Worm (Caenorhabditis elegans) whole organism, L1 larva: ENCODE results near the gene srbc-1.

Experiments
- C04F5.9 ChIP-seq: sonication (generic microtip); optimal IDR thresholded peaks from 2 replicates; lab custom pipeline; 2016; ENCODE audit warnings: missing genetic modification characterization, missing compliant biosample characterization
- C34B4.2 ChIP-seq: sonication (generic microtip); optimal IDR thresholded peaks from 2 replicates; lab custom pipeline; 2017; ENCODE audit warnings: mild to moderate bottlenecking, missing genetic modification characterization, missing compliant biosample characterization
- Y116A8C.19 ChIP-seq: sonication (generic microtip); optimal IDR thresholded peaks from 2 replicates; lab custom pipeline; 2016; ENCODE audit warnings: missing compliant biosample characterization, missing genetic modification characterization, borderline replicate concordance
- aly-2 ChIP-seq: fragments of 150-350 bp; optimal IDR thresholded peaks from 2 replicates; lab custom pipeline; 2014; ENCODE audit warnings: missing biosample characterization, missing genetic modification characterization
- ama-1 ChIP-seq: fragments of 150-350 bp; optimal IDR thresholded peaks from 2 replicates; lab custom pipeline; 2014
- blmp-1 ChIP-seq: fragments of 150-350 bp; optimal IDR thresholded peaks from 2 replicates; lab custom pipeline; 2014; ENCODE audit warnings: missing biosample characterization, missing genetic modification characterization
- ceh-63 ChIP-seq: fragments of 200-800 bp; sonication (Bioruptor generic); optimal IDR thresholded peaks from 2 replicates; lab custom pipeline; 2018; ENCODE audit warnings: mild to moderate bottlenecking, missing genetic modification characterization, missing compliant biosample characterization
- ceh-8 ChIP-seq: fragments of 200-800 bp; sonication (Bioruptor generic); optimal IDR thresholded peaks from 2 replicates; lab custom pipeline; 2018; ENCODE audit warnings: mild to moderate bottlenecking, missing genetic modification characterization, moderate library complexity, missing compliant biosample characterization
- ceh-90 ChIP-seq: sonication (generic microtip); optimal IDR thresholded peaks from 2 replicates; lab custom pipeline; 2016; ENCODE audit warnings: missing genetic modification characterization, missing compliant biosample characterization
- dpl-1 ChIP-seq, 3 experiments: fragments of 150-350 bp in 2 of 3; sonication (generic microtip) in 1 of 3; optimal IDR thresholded peaks; 2 replicates each; lab custom pipeline; 2014 to 2017; ENCODE audit warnings: missing biosample characterization in 3 of 3, missing genetic modification characterization in 3 of 3, missing genetic modification reagents in 3 of 3
- dsc-1 ChIP-seq: sonication (generic microtip); optimal IDR thresholded peaks from 2 replicates; lab custom pipeline; 2016; ENCODE audit warnings: mild to moderate bottlenecking, missing genetic modification characterization, missing compliant biosample characterization
- efl-1 ChIP-seq, 4 experiments: fragments of 150-350 bp; optimal IDR thresholded peaks in 3 of 4; peaks in 1 of 4; 1 replicate in 1 of 4; 2 replicates in 3 of 4; lab custom pipeline; 2014; ENCODE audit warnings: missing biosample characterization in 2 of 4, missing genetic modification characterization in 2 of 4, missing genetic modification reagents in 2 of 4
- efl-3 ChIP-seq: fragments of 200-800 bp; sonication (Bioruptor generic); optimal IDR thresholded peaks from 2 replicates; lab custom pipeline; 2018; ENCODE audit warnings: mild to moderate bottlenecking, missing genetic modification characterization, missing compliant biosample characterization
- egl-13 ChIP-seq: sonication (generic microtip); optimal IDR thresholded peaks from 2 replicates; lab custom pipeline; 2016; ENCODE audit warnings: missing genotype, missing genetic modification reagents, missing genetic modification characterization, missing compliant biosample characterization
- egl-27 ChIP-seq, 2 experiments: fragments of 150-350 bp in 1 of 2; sonication (generic microtip); optimal IDR thresholded peaks; 3 replicates each; lab custom pipeline; 2017 to 2018; ENCODE audit warnings: missing biosample characterization in 2 of 2, missing genetic modification characterization in 2 of 2, missing genetic modification reagents in 2 of 2
- fkh-10 ChIP-seq: sonication (generic microtip); optimal IDR thresholded peaks from 2 replicates; lab custom pipeline; 2017; ENCODE audit warnings: missing biosample characterization, missing genetic modification reagents, missing genetic modification characterization
- fkh-4 ChIP-seq: sonication (generic microtip); optimal IDR thresholded peaks from 2 replicates; lab custom pipeline; 2016; ENCODE audit warnings: missing compliant biosample characterization, missing genetic modification characterization, borderline replicate concordance
- fkh-8 ChIP-seq: sonication (generic microtip); optimal IDR thresholded peaks from 2 replicates; lab custom pipeline; 2016; ENCODE audit warnings: mild to moderate bottlenecking, missing genetic modification characterization, missing compliant biosample characterization
- fos-1 ChIP-seq: fragments of 150-350 bp; optimal IDR thresholded peaks from 2 replicates; lab custom pipeline; 2014; ENCODE audit warnings: missing biosample characterization, missing genetic modification characterization
- grh-1 ChIP-seq: fragments of 200-800 bp; sonication (Bioruptor generic); IDR thresholded peaks from 2 replicates; pipeline ENCODE4 v1.3.6; 2022; ENCODE audit warnings: missing genetic modification reagents, missing genetic modification characterization, missing compliant biosample characterization
- hlh-17 ChIP-seq: fragments of 200-800 bp; sonication (Bioruptor generic); optimal IDR thresholded peaks from 2 replicates; lab custom pipeline; 2018; ENCODE audit warnings: missing genetic modification characterization, mild to moderate bottlenecking, missing compliant biosample characterization, moderate library complexity, borderline replicate concordance
- hlh-4 ChIP-seq: sonication (generic microtip); optimal IDR thresholded peaks from 2 replicates; lab custom pipeline; 2016; ENCODE audit warnings: mild to moderate bottlenecking, missing genetic modification characterization, missing compliant biosample characterization
- irx-1 ChIP-seq: sonication (generic microtip); optimal IDR thresholded peaks from 2 replicates; lab custom pipeline; 2016; ENCODE audit warnings: missing genetic modification characterization, missing compliant biosample characterization
- lin-13 ChIP-seq: fragments of 150-350 bp; optimal IDR thresholded peaks from 2 replicates; lab custom pipeline; 2014; ENCODE audit warnings: missing biosample characterization, missing genetic modification reagents, missing genetic modification characterization
- lin-15B ChIP-seq: fragments of 150-350 bp; sonication (generic microtip); optimal IDR thresholded peaks from 3 replicates; lab custom pipeline; 2014; ENCODE audit warnings: missing biosample characterization, missing genetic modification characterization
- lin-39 ChIP-seq: fragments of 150-350 bp; optimal IDR thresholded peaks from 2 replicates; lab custom pipeline; 2014; ENCODE audit warnings: missing biosample characterization, missing genetic modification reagents, missing genetic modification characterization
- lir-3 ChIP-seq: sonication (generic microtip); optimal IDR thresholded peaks from 2 replicates; lab custom pipeline; 2016; ENCODE audit warnings: mild to moderate bottlenecking, missing genetic modification characterization, moderate library complexity, missing compliant biosample characterization; ENCODE audit not compliant: poor library complexity
- lsy-2 ChIP-seq, 2 experiments: fragments of 150-350 bp; optimal IDR thresholded peaks; 2 replicates each; lab custom pipeline; 2014; ENCODE audit warnings: missing biosample characterization in 2 of 2, missing genetic modification characterization in 2 of 2
- mef-2 ChIP-seq: fragments of 150-350 bp; optimal IDR thresholded peaks from 2 replicates; lab custom pipeline; 2014; ENCODE audit warnings: missing biosample characterization, missing genetic modification characterization
- nhr-19 ChIP-seq: fragments of 200-800 bp; sonication (Bioruptor generic); conservative IDR thresholded peaks from 2 replicates; pipeline ENCODE4 v1.3.6; 2022; ENCODE audit warnings: missing genetic modification characterization, missing compliant biosample characterization
- nhr-20 ChIP-seq: sonication (generic microtip); optimal IDR thresholded peaks from 2 replicates; lab custom pipeline; 2016; ENCODE audit warnings: mild to moderate bottlenecking, missing genetic modification characterization, missing compliant biosample characterization
- nhr-28 ChIP-seq: fragments of 150-350 bp; optimal IDR thresholded peaks from 2 replicates; lab custom pipeline; 2014; ENCODE audit warnings: missing biosample characterization, missing genetic modification characterization
- nhr-47 ChIP-seq: sonication (generic microtip); optimal IDR thresholded peaks from 2 replicates; lab custom pipeline; 2016; ENCODE audit warnings: mild to moderate bottlenecking, missing genetic modification characterization, moderate library complexity, missing compliant biosample characterization
- nhr-84 ChIP-seq: sonication (generic microtip); optimal IDR thresholded peaks from 2 replicates; lab custom pipeline; 2017; ENCODE audit warnings: missing biosample characterization, missing genetic modification characterization
- nhr-85 ChIP-seq: sonication (generic microtip); peaks from one replicate; lab custom pipeline; 2016; ENCODE audit warnings: missing genetic modification characterization, inconsistent platforms, missing compliant biosample characterization
- nhr-90 ChIP-seq: sonication (generic microtip); optimal IDR thresholded peaks from 2 replicates; lab custom pipeline; 2016; ENCODE audit warnings: mild to moderate bottlenecking, missing genetic modification characterization, missing compliant biosample characterization; ENCODE audit not compliant: poor library complexity
- pag-3 ChIP-seq: sonication (generic microtip); optimal IDR thresholded peaks from 2 replicates; lab custom pipeline; 2017; ENCODE audit warnings: missing genetic modification characterization, mild to moderate bottlenecking, missing compliant biosample characterization, antibody characterized with exemption, borderline replicate concordance; ENCODE audit not compliant: insufficient read depth
- pax-3 ChIP-seq: fragments of 200-800 bp; sonication (Bioruptor generic); optimal IDR thresholded peaks from 2 replicates; lab custom pipeline; 2018; ENCODE audit warnings: mild to moderate bottlenecking, missing genetic modification characterization, moderate library complexity, missing compliant biosample characterization
- skn-1 ChIP-seq: fragments of 150-350 bp; optimal IDR thresholded peaks from 2 replicates; lab custom pipeline; 2014; ENCODE audit warnings: missing biosample characterization, missing genetic modification characterization
- snpc-4 ChIP-seq: fragments of 150-350 bp; optimal IDR thresholded peaks from 2 replicates; lab custom pipeline; 2014; ENCODE audit warnings: missing biosample characterization, missing genetic modification characterization
- snu-23 ChIP-seq: sonication (generic microtip); optimal IDR thresholded peaks from 2 replicates; lab custom pipeline; 2016; ENCODE audit warnings: missing genetic modification characterization, missing compliant biosample characterization
- sup-37 ChIP-seq: fragments of 200-800 bp; sonication (Bioruptor generic); optimal IDR thresholded peaks from 2 replicates; lab custom pipeline; 2018; ENCODE audit warnings: mild to moderate bottlenecking, missing genetic modification characterization, missing compliant biosample characterization
- swsn-7 ChIP-seq: sonication (generic microtip); optimal IDR thresholded peaks from 2 replicates; lab custom pipeline; 2016; ENCODE audit warnings: missing genetic modification characterization, missing compliant biosample characterization
- tbx-2 ChIP-seq: sonication (generic microtip); optimal IDR thresholded peaks from 2 replicates; lab custom pipeline; 2016; ENCODE audit warnings: missing genetic modification characterization, missing compliant biosample characterization
- unc-30 ChIP-seq: sonication (generic microtip); optimal IDR thresholded peaks from 2 replicates; lab custom pipeline; 2017; ENCODE audit warnings: missing biosample characterization, missing genetic modification characterization
- unc-62 ChIP-seq: fragments of 150-350 bp; optimal IDR thresholded peaks from 2 replicates; lab custom pipeline; 2014; ENCODE audit warnings: missing biosample characterization, missing genetic modification reagents, missing genetic modification characterization
- vab-15 ChIP-seq: sonication (generic microtip); optimal IDR thresholded peaks from 2 replicates; lab custom pipeline; 2017; ENCODE audit warnings: missing genotype, mild to moderate bottlenecking, missing genetic modification characterization, missing compliant biosample characterization
- zag-1 ChIP-seq: fragments of 150-350 bp; optimal IDR thresholded peaks from 2 replicates; lab custom pipeline; 2014; ENCODE audit warnings: missing biosample characterization, missing genetic modification characterization
- zip-4 ChIP-seq: fragments of 200-800 bp; sonication (Bioruptor generic); optimal IDR thresholded peaks from 2 replicates; lab custom pipeline; 2018; ENCODE audit warnings: mild to moderate bottlenecking, missing genetic modification characterization, moderate library complexity, missing compliant biosample characterization

The srbc-1 gene

ce11 chrV:3315308-3315707 lies 13.5 kb upstream of the srbc-1 start, which contains the start of gene arrd-19 (continued):
- TF ChIP-seq nhr-84 (tag; lab: Kevin White, UChicago): no peak
- TF ChIP-seq vab-15 (tag; lab: Kevin White, UChicago): no peak
- TF ChIP-seq egl-13 (tag; lab: Kevin White, UChicago): peak; percentile 19
- no peak for TF ChIP-seq ceh-8 (GFP tag; lab: Kevin White, UChicago)
- TF ChIP-seq snu-23 (GFP tag; lab: Kevin White, UChicago): peak; percentile 82
- TF ChIP-seq hlh-4 (tag; lab: Kevin White, UChicago): no peak
- peak; percentile 46 for TF ChIP-seq dsc-1 (tag; lab: Kevin White, UChicago)
- TF ChIP-seq irx-1 (tag; lab: Kevin White, UChicago): peak; percentile 58
- TF ChIP-seq ceh-63: no peak
- TF ChIP-seq fos-1 (tag; lab: Kevin White, UChicago): peak; percentile 53
- no peak for TF ChIP-seq unc-30
- peak; percentile 69 for TF ChIP-seq nhr-47 (tag; lab: Kevin White, UChicago)
- TF ChIP-seq, all 84 proteins: peak for 41

- TF ChIP-seq egl-27 (tag; optimal IDR thresholded peaks at IDR 0.05; lab: Kevin White, UChicago) (no peak), nhr-19 (peak; percentile 50), egl-13 (tag; lab: Kevin White, UChicago) (no peak), fkh-10 (no peak), hlh-17 (GFP tag; lab: Kevin White, UChicago) (no peak), nhr-84 (tag; lab: Kevin White, UChicago) (no peak), fkh-8 (tag; lab: Kevin White, UChicago) (peak; percentile 20), unc-30 (no peak), blmp-1 (tag; lab: Kevin White, UChicago) (no peak), nhr-28 (tag; lab: Kevin White, UChicago) (no peak), vab-15 (tag; lab: Kevin White, UChicago) (no peak), mef-2 (tag; lab: Kevin White, UChicago) (no peak), nhr-90 (tag; lab: Kevin White, UChicago) (no peak), fos-1 (tag; lab: Kevin White, UChicago) (no peak), nhr-85 (tag; lab: Kevin White, UChicago) (peak; percentile 21), grh-1 (GFP tag; lab: Robert Waterston, UW) (peak; percentile 32; the same call in 1 of the 2 replicates), zip-4 (GFP tag; lab: Kevin White, UChicago) (no peak), efl-1 (optimal IDR thresholded peaks at IDR 0.05; lab: Kevin White, UChicago) (peak in 1 of 2 experiments; percentile 19), efl-1 (GFP tag; optimal IDR thresholded peaks at IDR 0.05 in 1 of 2; lab: Kevin White, UChicago) (peak in 1 of 2 experiments; percentile 67), lin-13 (GFP tag; lab: Kevin White, UChicago) (no peak), C34B4.2 (tag; lab: Kevin White, UChicago) (no peak), zag-1 (no peak), Y116A8C.19 (tag; lab: Kevin White, UChicago) (no peak), sup-37 (GFP tag; lab: Kevin White, UChicago) (no peak), ceh-90 (no peak), skn-1 (tag; lab: Kevin White, UChicago) (no peak), unc-62 (GFP tag; lab: Kevin White, UChicago) (no peak), pax-3 (tag; lab: Kevin White, UChicago) (no peak), C04F5.9 (tag; lab: Kevin White, UChicago) (no peak), efl-3 (GFP tag; lab: Kevin White, UChicago) (no peak), lin-15B (tag; lab: Kevin White, UChicago) (no peak), snpc-4 (tag; lab: Kevin White, UChicago) (no peak), nhr-20 (tag; lab: Kevin White, UChicago) (peak; percentile 32), fkh-4 (tag; lab: Kevin White, UChicago) (no peak), dpl-1 (GFP tag; optimal IDR thresholded peaks at IDR 0.05; lab: Kevin White, UChicago) (peak in 1 of 3 experiments; percentile 13), lsy-2 (tag; optimal IDR thresholded peaks at IDR 0.05; lab: Kevin White, UChicago) (peak in 1 of 2 experiments; percentile 3), pag-3 (tag; lab: Kevin White, UChicago) (no peak), lir-3 (tag; lab: Kevin White, UChicago) (no peak), ama-1 (no peak), aly-2 (no peak), lin-39 (no peak), swsn-7 (tag; lab: Kevin White, UChicago) (no peak), tbx-2 (peak; percentile 10)
Observed at ce11 chrV:3312067-3312666, 10.4 kb upstream of the srbc-1 start, which contains the start of gene arrd-18. Gene arrd-18, minus strand, starts transcription at chrV:3312117.
